Worm (Caenorhabditis elegans) whole organism, L4 larva: ENCODE results near the gene twk-11.

Source experiments
- D1046.2 ChIP-seq: fragments of 200-800 bp; sonication (Bioruptor generic); IDR thresholded peaks from 2 replicates; pipeline ENCODE4 v1.3.6; 2022; ENCODE audit warnings: missing genetic modification characterization, missing compliant biosample characterization
- F49E8.2 ChIP-seq: sonication (generic microtip); optimal IDR thresholded peaks from 2 replicates; lab custom pipeline; 2016; ENCODE audit warnings: missing compliant biosample characterization, mild to moderate bottlenecking, missing genetic modification characterization, borderline replicate concordance
- R02D3.7 ChIP-seq: fragments of 150-350 bp; sonication (generic microtip); optimal IDR thresholded peaks from 3 replicates; lab custom pipeline; 2014; ENCODE audit warnings: missing biosample characterization, missing genetic modification characterization
- Y48G9A.11 ChIP-seq: fragments of 200-800 bp; sonication (Bioruptor generic); IDR thresholded peaks from 2 replicates; pipeline ENCODE4 v1.3.6; 2022; ENCODE audit warnings: missing genetic modification reagents, missing genetic modification characterization, missing compliant biosample characterization
- aha-1 ChIP-seq: fragments of 150-350 bp; peaks from one replicate; lab custom pipeline; 2014; ENCODE audit warnings: missing biosample characterization, missing genetic modification characterization
- arid-1 ChIP-seq: fragments of 200-800 bp; sonication (Bioruptor generic); conservative IDR thresholded peaks from 2 replicates; pipeline ENCODE4 v1.3.6; 2022; ENCODE audit warnings: missing genetic modification reagents, missing genetic modification characterization, missing compliant biosample characterization
- attf-4 ChIP-seq: sonication (generic microtip); optimal IDR thresholded peaks from 3 replicates; lab custom pipeline; 2017; ENCODE audit warnings: missing biosample characterization, missing genetic modification characterization
- ceh-20 ChIP-seq: fragments of 200-800 bp; sonication (Bioruptor generic); IDR thresholded peaks from 2 replicates; pipeline ENCODE4 v1.3.6; 2022; ENCODE audit warnings: missing genetic modification reagents, missing genetic modification characterization, missing compliant biosample characterization
- ces-1 ChIP-seq: fragments of 150-350 bp; sonication (generic microtip); optimal IDR thresholded peaks from 4 replicates; lab custom pipeline; 2014; ENCODE audit warnings: missing biosample characterization, missing genetic modification reagents, missing genetic modification characterization
- cey-2 ChIP-seq: sonication (generic microtip); optimal IDR thresholded peaks from 3 replicates; lab custom pipeline; 2017; ENCODE audit warnings: missing genetic modification characterization, mild to moderate bottlenecking, missing compliant biosample characterization, antibody characterized with exemption, borderline replicate concordance; ENCODE audit not compliant: insufficient read depth
- ctbp-1 ChIP-seq: fragments of 200-800 bp; sonication (Bioruptor generic); IDR thresholded peaks from 2 replicates; pipeline ENCODE4 v1.3.6; 2022; ENCODE audit warnings: missing genetic modification reagents, missing genetic modification characterization, missing compliant biosample characterization
- daf-12 ChIP-seq: fragments of 150-350 bp; optimal IDR thresholded peaks from 2 replicates; lab custom pipeline; 2014; ENCODE audit warnings: missing biosample characterization, missing genetic modification reagents, missing genetic modification characterization
- dmd-6 ChIP-seq: fragments of 200-800 bp; sonication (Bioruptor generic); IDR thresholded peaks from 2 replicates; pipeline ENCODE4 v1.3.6; 2022; ENCODE audit warnings: missing genetic modification reagents, missing genetic modification characterization, missing compliant biosample characterization
- dpl-1 ChIP-seq: fragments of 150-350 bp; optimal IDR thresholded peaks from 2 replicates; lab custom pipeline; 2014; ENCODE audit warnings: missing biosample characterization, missing genetic modification reagents, missing genetic modification characterization
- dve-1 ChIP-seq: sonication (generic microtip); optimal IDR thresholded peaks from 2 replicates; lab custom pipeline; 2017; ENCODE audit warnings: antibody characterized with exemption, mild to moderate bottlenecking, missing genetic modification characterization, missing compliant biosample characterization; ENCODE audit not compliant: insufficient read depth
- egl-27 ChIP-seq: sonication (generic microtip); optimal IDR thresholded peaks from 3 replicates; lab custom pipeline; 2017; ENCODE audit warnings: missing biosample characterization, missing genetic modification reagents, missing genetic modification characterization
- egl-43 ChIP-seq: fragments of 200-800 bp; sonication (Bioruptor generic); IDR thresholded peaks from 2 replicates; pipeline ENCODE4 v1.3.6; 2022; ENCODE audit warnings: missing genetic modification reagents, missing genetic modification characterization, missing compliant biosample characterization
- fkh-10 ChIP-seq: fragments of 150-350 bp; optimal IDR thresholded peaks from 2 replicates; lab custom pipeline; 2014; ENCODE audit warnings: missing biosample characterization, missing genetic modification reagents, missing genetic modification characterization
- fos-1 ChIP-seq: fragments of 150-350 bp; optimal IDR thresholded peaks from 2 replicates; lab custom pipeline; 2014; ENCODE audit warnings: missing biosample characterization, missing genetic modification characterization
- hif-1 ChIP-seq, 2 experiments: sonication (generic microtip); optimal IDR thresholded peaks; 2 replicates each; lab custom pipeline; 2016 to 2017; ENCODE audit warnings: missing compliant biosample characterization in 2 of 2, missing genetic modification characterization in 2 of 2, missing genetic modification reagents in 2 of 2, missing genotype in 2 of 2, mild to moderate bottlenecking in 1 of 2
- hmg-1.1 ChIP-seq: fragments of 200-800 bp; sonication (Bioruptor generic); IDR thresholded peaks from 2 replicates; pipeline ENCODE4 v1.3.6; 2022; ENCODE audit warnings: missing genetic modification reagents, missing genetic modification characterization, missing compliant biosample characterization
- jun-1 ChIP-seq: fragments of 150-350 bp; optimal IDR thresholded peaks from 2 replicates; lab custom pipeline; 2014; ENCODE audit warnings: missing biosample characterization, missing genetic modification reagents, missing genetic modification characterization
- lim-7 ChIP-seq: fragments of 200-800 bp; sonication (Bioruptor generic); IDR thresholded peaks from 2 replicates; pipeline ENCODE4 v1.3.6; 2022; ENCODE audit warnings: missing genetic modification characterization, missing compliant biosample characterization
- lin-13 ChIP-seq: fragments of 150-350 bp; optimal IDR thresholded peaks from 2 replicates; lab custom pipeline; 2014; ENCODE audit warnings: missing biosample characterization, missing genetic modification reagents, missing genetic modification characterization
- lin-38 ChIP-seq: fragments of 200-800 bp; sonication (Bioruptor generic); IDR thresholded peaks from 2 replicates; pipeline ENCODE4 v1.3.6; 2022; ENCODE audit warnings: missing genetic modification reagents, missing genetic modification characterization, missing compliant biosample characterization
- lin-39 ChIP-seq: fragments of 150-350 bp; optimal IDR thresholded peaks from 2 replicates; lab custom pipeline; 2014; ENCODE audit warnings: missing biosample characterization, missing genetic modification reagents, missing genetic modification characterization
- madf-5 ChIP-seq, 2 experiments: fragments of 200-800 bp; sonication (Bioruptor generic); IDR thresholded peaks; 2 replicates each; pipeline ENCODE4 v1.3.6; 2022; ENCODE audit warnings: missing compliant biosample characterization in 2 of 2, missing genetic modification characterization in 2 of 2
- mdl-1 ChIP-seq, 2 experiments: fragments of 150-350 bp in 1 of 2; sonication (generic microtip) in 1 of 2; optimal IDR thresholded peaks; 2 replicates each; lab custom pipeline; 2014 to 2017; ENCODE audit warnings: missing biosample characterization in 2 of 2, missing genetic modification characterization in 2 of 2
- mep-1 ChIP-seq: fragments of 150-350 bp; sonication (generic microtip); optimal IDR thresholded peaks from 3 replicates; lab custom pipeline; 2014; ENCODE audit warnings: missing biosample characterization, missing genetic modification characterization
- nhr-10 ChIP-seq: fragments of 150-350 bp; optimal IDR thresholded peaks from 2 replicates; lab custom pipeline; 2014; ENCODE audit warnings: missing biosample characterization, missing genetic modification characterization
- nhr-102 ChIP-seq: sonication (generic microtip); optimal IDR thresholded peaks from 2 replicates; lab custom pipeline; 2016; ENCODE audit warnings: mild to moderate bottlenecking, missing genetic modification characterization, moderate library complexity, missing compliant biosample characterization
- nhr-11 ChIP-seq: fragments of 150-350 bp; optimal IDR thresholded peaks from 2 replicates; lab custom pipeline; 2014; ENCODE audit warnings: missing biosample characterization, missing genetic modification characterization
- nhr-25 ChIP-seq: sonication (generic microtip); optimal IDR thresholded peaks from 2 replicates; lab custom pipeline; 2017; ENCODE audit warnings: missing genetic modification characterization, mild to moderate bottlenecking, missing compliant biosample characterization, antibody characterized with exemption, moderate library complexity, borderline replicate concordance; ENCODE audit not compliant: insufficient read depth
- nhr-28 ChIP-seq: fragments of 150-350 bp; optimal IDR thresholded peaks from 2 replicates; lab custom pipeline; 2014; ENCODE audit warnings: missing biosample characterization, missing genetic modification characterization
- nhr-6 ChIP-seq: fragments of 150-350 bp; optimal IDR thresholded peaks from 2 replicates; lab custom pipeline; 2014; ENCODE audit warnings: missing biosample characterization, missing genetic modification characterization
- nhr-77 ChIP-seq: fragments of 150-350 bp; optimal IDR thresholded peaks from 2 replicates; lab custom pipeline; 2014; ENCODE audit warnings: missing biosample characterization, missing genetic modification characterization
- pha-4 ChIP-seq, 2 experiments: fragments of 150-350 bp in 1 of 2; fragments of 200-800 bp in 1 of 2; sonication (Bioruptor generic) in 1 of 2; IDR thresholded peaks in 1 of 2; optimal IDR thresholded peaks in 1 of 2; 2 replicates each; pipeline versions ENCODE4 v1.3.6 to Lab custom; 2014 to 2022; ENCODE audit warnings: missing genetic modification characterization in 2 of 2, missing genetic modification reagents in 2 of 2, missing biosample characterization in 1 of 2, missing compliant biosample characterization in 1 of 2
- rbr-2 ChIP-seq: sonication (generic microtip); optimal IDR thresholded peaks from 2 replicates; lab custom pipeline; 2016; ENCODE audit warnings: missing genotype, missing genetic modification characterization, missing compliant biosample characterization
- skn-1 ChIP-seq: fragments of 150-350 bp; optimal IDR thresholded peaks from 2 replicates; lab custom pipeline; 2014; ENCODE audit warnings: missing biosample characterization, missing genetic modification characterization
- spr-1 ChIP-seq: sonication (generic microtip); optimal IDR thresholded peaks from 2 replicates; lab custom pipeline; 2016; ENCODE audit warnings: mild to moderate bottlenecking, missing genetic modification characterization, missing compliant biosample characterization
- unc-130 ChIP-seq: sonication (generic microtip); optimal IDR thresholded peaks from 2 replicates; lab custom pipeline; 2016; ENCODE audit warnings: missing genetic modification reagents, missing genetic modification characterization, missing compliant biosample characterization
- unc-62 ChIP-seq, 3 experiments: fragments of 150-350 bp in 1 of 3; sonication (generic microtip); optimal IDR thresholded peaks in 2 of 3; peaks in 1 of 3; 1 replicate in 1 of 3; 2 replicates in 2 of 3; lab custom pipeline; 2014 to 2017; ENCODE audit warnings: missing biosample characterization in 3 of 3, missing genetic modification characterization in 3 of 3, missing genetic modification reagents in 3 of 3, missing genotype in 1 of 3
- vab-7 ChIP-seq: fragments of 200-800 bp; sonication (Bioruptor generic); IDR thresholded peaks from 2 replicates; pipeline ENCODE4 v1.3.6; 2022; ENCODE audit warnings: missing genetic modification reagents, missing genetic modification characterization, missing compliant biosample characterization
- zip-11 ChIP-seq: fragments of 200-800 bp; sonication (Bioruptor generic); IDR thresholded peaks from 2 replicates; pipeline ENCODE4 v1.3.6; 2022; ENCODE audit warnings: missing genetic modification characterization, missing compliant biosample characterization

The twk-11 gene

DNA sequence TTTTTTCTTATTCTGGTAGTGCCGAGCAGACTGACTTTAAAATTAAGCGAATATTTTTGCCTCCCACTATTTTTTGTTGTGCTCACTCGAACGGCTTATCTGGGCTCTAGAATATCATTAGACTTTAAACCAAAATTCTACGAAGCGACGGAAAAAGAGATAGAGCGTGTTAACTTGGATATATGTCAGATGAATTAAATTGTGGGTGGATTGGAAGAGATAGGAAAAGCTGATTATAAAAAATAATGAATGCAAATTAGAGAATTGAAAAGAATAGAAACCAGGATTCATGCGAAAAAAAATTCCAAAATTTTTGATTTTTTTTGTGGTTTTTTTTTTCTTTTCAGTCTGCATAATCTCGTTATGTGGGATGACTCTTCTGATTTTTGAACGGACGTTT, 14.6 kb downstream of the twk-11 start, which contains the start of gene F20A1.4:
F20A1.4 (minus strand) TSS at position 101 of the 400 bp plus-strand sequence.
- TF ChIP-seq egl-27 (no peak), dpl-1 (no peak), aha-1 (tag; lab: Kevin White, UChicago) (no peak), zip-11 (GFP tag; lab: Robert Waterston, UW) (no peak), ces-1 (GFP tag; lab: Kevin White, UChicago) (no peak), nhr-25 (tag; lab: Kevin White, UChicago) (no peak), nhr-11 (tag; lab: Kevin White, UChicago) (no peak), madf-5 (GFP tag; IDR thresholded peaks at IDR 0.05; lab: Robert Waterston, UW) (no peak), skn-1 (tag; lab: Kevin White, UChicago) (no peak), Y48G9A.11 (GFP tag; lab: Robert Waterston, UW) (no peak), fkh-10 (no peak), egl-43 (GFP tag; lab: Robert Waterston, UW) (no peak), nhr-77 (no peak)

DNA sequence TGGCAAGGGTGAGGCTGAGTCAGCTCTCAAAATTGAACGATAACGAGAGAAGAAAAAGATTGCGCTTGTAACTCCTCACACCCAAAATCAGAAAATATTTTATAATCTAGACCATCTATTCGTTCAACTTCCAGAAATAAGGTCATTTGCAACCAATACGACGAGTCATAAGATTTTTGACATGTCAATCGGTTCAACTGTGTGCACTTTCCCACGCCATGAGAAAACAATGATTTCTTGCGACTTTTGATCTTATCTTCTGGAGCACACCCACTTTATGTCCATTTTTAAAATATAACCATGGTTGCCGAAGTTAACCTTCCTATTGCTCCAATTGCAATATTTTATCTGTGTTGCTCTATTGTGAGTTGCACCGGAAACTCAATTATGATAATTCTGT, 19.3 kb downstream of the twk-11 start, which contains the start of gene srsx-32:
srsx-32 (plus strand) TSS at position 301 of the 400 bp plus-strand sequence.
- TF ChIP-seq nhr-6 (tag; lab: Kevin White, UChicago) (no peak), vab-7 (GFP tag; lab: Robert Waterston, UW) (no peak), nhr-10 (tag; lab: Kevin White, UChicago) (no peak), rbr-2 (tag; lab: Kevin White, UChicago) (no peak), ceh-20 (GFP tag; lab: Robert Waterston, UW) (no peak), attf-4 (tag; lab: Kevin White, UChicago) (no peak), mep-1 (tag; lab: Kevin White, UChicago) (no peak), arid-1 (GFP tag; lab: Robert Waterston, UW) (no peak), dve-1 (tag; lab: Kevin White, UChicago) (no peak), fos-1 (tag; lab: Kevin White, UChicago) (no peak), spr-1 (no peak), daf-12 (no peak), nhr-102 (tag; lab: Kevin White, UChicago) (no peak), jun-1 (tag; lab: Kevin White, UChicago) (no peak), pha-4 (GFP tag; IDR thresholded peaks at IDR 0.05; lab: Robert Waterston, UW) (no peak), pha-4 (tag; optimal IDR thresholded peaks at IDR 0.05; lab: Kevin White, UChicago) (no peak), ctbp-1 (GFP tag; lab: Robert Waterston, UW) (no peak), hif-1 (tag; optimal IDR thresholded peaks at IDR 0.05; lab: Kevin White, UChicago) (no peak), dmd-6 (GFP tag; lab: Robert Waterston, UW) (no peak), nhr-11 (tag; lab: Kevin White, UChicago) (no peak), F49E8.2 (tag; lab: Kevin White, UChicago) (no peak)
- TF ChIP-seq, all 104 proteins: peak for 0

DNA sequence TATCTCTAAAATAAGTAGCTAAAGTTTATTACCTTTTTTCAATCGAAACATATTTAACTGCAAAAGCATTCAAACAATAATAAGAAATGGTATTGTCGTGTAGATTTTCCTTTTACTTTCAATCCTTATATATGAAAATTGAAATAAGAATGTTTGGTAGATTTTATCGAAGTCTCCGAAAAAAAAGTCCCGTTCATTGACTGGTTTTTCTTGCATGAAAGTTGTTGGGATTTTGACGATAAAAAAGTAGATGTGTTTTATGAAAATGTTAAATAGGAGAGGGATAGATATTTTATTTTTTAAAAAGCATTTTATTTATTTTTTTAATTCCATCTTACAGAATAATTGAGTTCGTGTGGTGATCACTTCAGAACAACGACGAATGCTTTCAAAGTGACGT, 20.5 kb downstream of the twk-11 start, which contains the start of gene C33G8.13:
C33G8.13 (minus strand) TSS at position 101 of the 400 bp plus-strand sequence.
- no peak for TF ChIP-seq lin-13 (GFP tag; lab: Kevin White, UChicago)
- TF ChIP-seq lin-38 (GFP tag; lab: Robert Waterston, UW) = no peak
- no peak for TF ChIP-seq nhr-28
- TF ChIP-seq cey-2 (tag; lab: Kevin White, UChicago) = no peak
- TF ChIP-seq mdl-1 (tag; optimal IDR thresholded peaks at IDR 0.05; lab: Kevin White, UChicago) = no peak
- no peak for TF ChIP-seq lin-39 (tag; lab: Kevin White, UChicago)
- no peak for TF ChIP-seq lim-7
- TF ChIP-seq skn-1 (tag; lab: Kevin White, UChicago) = no peak
- no peak for TF ChIP-seq D1046.2 (GFP tag; lab: Robert Waterston, UW)
- TF ChIP-seq unc-130 (GFP tag; lab: Kevin White, UChicago) = no peak
- TF ChIP-seq egl-43 (GFP tag; lab: Robert Waterston, UW) = no peak
- TF ChIP-seq pha-4 (GFP tag; IDR thresholded peaks at IDR 0.05; lab: Robert Waterston, UW) = no peak
- TF ChIP-seq pha-4 (tag; optimal IDR thresholded peaks at IDR 0.05; lab: Kevin White, UChicago) = no peak
- TF ChIP-seq hmg-1.1 = no peak
- no peak for TF ChIP-seq unc-62 (GFP tag; optimal IDR thresholded peaks at IDR 0.05 in 1 of 2; lab: Kevin White, UChicago)
- no peak for TF ChIP-seq unc-62 (tag; optimal IDR thresholded peaks at IDR 0.05; lab: Kevin White, UChicago)
- TF ChIP-seq R02D3.7 (tag; lab: Kevin White, UChicago) = no peak
